Worm (Caenorhabditis elegans) whole organism, L4 larva: Measurements from ENCODE around the gene rpia-1.

Experiments
- F37D6.2 ChIP-seq: sonication (generic microtip); optimal IDR thresholded peaks from 2 replicates; lab custom pipeline; 2016; ENCODE audit warnings: mild to moderate bottlenecking, missing genetic modification characterization, missing compliant biosample characterization
- F49E8.2 ChIP-seq: sonication (generic microtip); optimal IDR thresholded peaks from 2 replicates; lab custom pipeline; 2016; ENCODE audit warnings: missing compliant biosample characterization, mild to moderate bottlenecking, missing genetic modification characterization, borderline replicate concordance
- Y48G9A.11 ChIP-seq: fragments of 200-800 bp; sonication (Bioruptor generic); IDR thresholded peaks from 2 replicates; pipeline ENCODE4 v1.3.6; 2022; ENCODE audit warnings: missing genetic modification reagents, missing genetic modification characterization, missing compliant biosample characterization
- aha-1 ChIP-seq: fragments of 150-350 bp; peaks from one replicate; lab custom pipeline; 2014; ENCODE audit warnings: missing biosample characterization, missing genetic modification characterization
- aly-2 ChIP-seq: sonication (generic microtip); optimal IDR thresholded peaks from 2 replicates; lab custom pipeline; 2018; ENCODE audit warnings: missing biosample characterization, missing genetic modification characterization
- ceh-32 ChIP-seq: sonication (generic microtip); optimal IDR thresholded peaks from 2 replicates; lab custom pipeline; 2016; ENCODE audit warnings: mild to moderate bottlenecking, missing genetic modification characterization, missing compliant biosample characterization; ENCODE audit not compliant: poor library complexity
- ceh-44 ChIP-seq: fragments of 200-800 bp; sonication (Bioruptor generic); IDR thresholded peaks from 2 replicates; pipeline ENCODE4 v1.3.6; 2022; ENCODE audit warnings: missing genetic modification reagents, missing genetic modification characterization, missing compliant biosample characterization
- ces-1 ChIP-seq: fragments of 150-350 bp; sonication (generic microtip); optimal IDR thresholded peaks from 4 replicates; lab custom pipeline; 2014; ENCODE audit warnings: missing biosample characterization, missing genetic modification reagents, missing genetic modification characterization
- daf-12 ChIP-seq: fragments of 150-350 bp; optimal IDR thresholded peaks from 2 replicates; lab custom pipeline; 2014; ENCODE audit warnings: missing biosample characterization, missing genetic modification reagents, missing genetic modification characterization
- daf-16 ChIP-seq, 3 experiments: sonication (generic microtip); optimal IDR thresholded peaks; 2 replicates each; lab custom pipeline; 2016 to 2017; ENCODE audit warnings: missing genetic modification characterization in 3 of 3, missing genetic modification reagents in 3 of 3, mild to moderate bottlenecking in 2 of 3, missing compliant biosample characterization in 2 of 3, missing biosample characterization in 1 of 3, moderate library complexity in 1 of 3
- daf-19 ChIP-seq: fragments of 200-800 bp; sonication (Bioruptor generic); conservative IDR thresholded peaks from 2 replicates; pipeline ENCODE4 v1.3.6; 2022; ENCODE audit warnings: missing genetic modification characterization, missing compliant biosample characterization
- dmd-6 ChIP-seq: fragments of 200-800 bp; sonication (Bioruptor generic); IDR thresholded peaks from 2 replicates; pipeline ENCODE4 v1.3.6; 2022; ENCODE audit warnings: missing genetic modification reagents, missing genetic modification characterization, missing compliant biosample characterization
- dmd-8 ChIP-seq: fragments of 200-800 bp; sonication (Bioruptor generic); IDR thresholded peaks from 2 replicates; pipeline ENCODE4 v1.3.6; 2022; ENCODE audit warnings: missing genetic modification characterization, missing compliant biosample characterization
- dmd-9 ChIP-seq: fragments of 200-800 bp; sonication (Bioruptor generic); IDR thresholded peaks from 2 replicates; pipeline ENCODE4 v1.3.6; 2022; ENCODE audit warnings: missing genetic modification reagents, missing genetic modification characterization, missing compliant biosample characterization
- duxl-1 ChIP-seq: sonication (generic microtip); optimal IDR thresholded peaks from 2 replicates; lab custom pipeline; 2016; ENCODE audit warnings: mild to moderate bottlenecking, missing genetic modification characterization, moderate library complexity, missing compliant biosample characterization; ENCODE audit not compliant: poor library complexity
- egl-27 ChIP-seq: sonication (generic microtip); optimal IDR thresholded peaks from 3 replicates; lab custom pipeline; 2017; ENCODE audit warnings: missing biosample characterization, missing genetic modification reagents, missing genetic modification characterization
- egl-43 ChIP-seq: fragments of 200-800 bp; sonication (Bioruptor generic); IDR thresholded peaks from 2 replicates; pipeline ENCODE4 v1.3.6; 2022; ENCODE audit warnings: missing genetic modification reagents, missing genetic modification characterization, missing compliant biosample characterization
- fkh-10 ChIP-seq: fragments of 150-350 bp; optimal IDR thresholded peaks from 2 replicates; lab custom pipeline; 2014; ENCODE audit warnings: missing biosample characterization, missing genetic modification reagents, missing genetic modification characterization
- hmg-1.1 ChIP-seq: fragments of 200-800 bp; sonication (Bioruptor generic); IDR thresholded peaks from 2 replicates; pipeline ENCODE4 v1.3.6; 2022; ENCODE audit warnings: missing genetic modification reagents, missing genetic modification characterization, missing compliant biosample characterization
- lin-1 ChIP-seq: fragments of 200-800 bp; sonication (Bioruptor generic); IDR thresholded peaks from 2 replicates; pipeline ENCODE4 v1.3.6; 2022; ENCODE audit warnings: missing genetic modification reagents, missing genetic modification characterization, missing compliant biosample characterization
- lin-13 ChIP-seq: fragments of 150-350 bp; optimal IDR thresholded peaks from 2 replicates; lab custom pipeline; 2014; ENCODE audit warnings: missing biosample characterization, missing genetic modification reagents, missing genetic modification characterization
- lin-39 ChIP-seq: fragments of 150-350 bp; optimal IDR thresholded peaks from 2 replicates; lab custom pipeline; 2014; ENCODE audit warnings: missing biosample characterization, missing genetic modification reagents, missing genetic modification characterization
- lsy-2 ChIP-seq, 2 experiments: fragments of 150-350 bp in 1 of 2; sonication (generic microtip) in 1 of 2; optimal IDR thresholded peaks; 2 replicates each; lab custom pipeline; 2014 to 2017; ENCODE audit warnings: missing biosample characterization in 2 of 2, missing genetic modification characterization in 2 of 2
- madf-5 ChIP-seq, 2 experiments: fragments of 200-800 bp; sonication (Bioruptor generic); IDR thresholded peaks; 2 replicates each; pipeline ENCODE4 v1.3.6; 2022; ENCODE audit warnings: missing compliant biosample characterization in 2 of 2, missing genetic modification characterization in 2 of 2
- madf-9 ChIP-seq: fragments of 200-800 bp; sonication (Bioruptor generic); conservative IDR thresholded peaks from 2 replicates; pipeline ENCODE4 v1.3.6; 2022; ENCODE audit warnings: missing genetic modification reagents, missing genetic modification characterization, missing compliant biosample characterization
- mep-1 ChIP-seq: fragments of 150-350 bp; sonication (generic microtip); optimal IDR thresholded peaks from 3 replicates; lab custom pipeline; 2014; ENCODE audit warnings: missing biosample characterization, missing genetic modification characterization
- mes-2 ChIP-seq: sonication (generic microtip); optimal IDR thresholded peaks from 2 replicates; lab custom pipeline; 2016; ENCODE audit warnings: missing genotype, mild to moderate bottlenecking, missing genetic modification characterization, missing compliant biosample characterization; ENCODE audit not compliant: poor library complexity, severe bottlenecking
- mxl-3 ChIP-seq: fragments of 200-800 bp; sonication (Bioruptor generic); optimal IDR thresholded peaks from 2 replicates; lab custom pipeline; 2018; ENCODE audit warnings: mild to moderate bottlenecking, missing genetic modification characterization, missing compliant biosample characterization
- nhr-11 ChIP-seq: fragments of 150-350 bp; optimal IDR thresholded peaks from 2 replicates; lab custom pipeline; 2014; ENCODE audit warnings: missing biosample characterization, missing genetic modification characterization
- nhr-237 ChIP-seq: sonication (generic microtip); optimal IDR thresholded peaks from 2 replicates; lab custom pipeline; 2017; ENCODE audit warnings: missing biosample characterization, missing genetic modification characterization
- nhr-41 ChIP-seq: fragments of 200-800 bp; sonication (Bioruptor generic); IDR thresholded peaks from 2 replicates; pipeline ENCODE4 v1.3.6; 2022; ENCODE audit warnings: missing genetic modification reagents, missing genetic modification characterization, missing compliant biosample characterization
- nhr-48 ChIP-seq: sonication (generic microtip); optimal IDR thresholded peaks from 2 replicates; lab custom pipeline; 2016; ENCODE audit warnings: mild to moderate bottlenecking, missing genetic modification characterization, missing compliant biosample characterization
- nhr-77 ChIP-seq: fragments of 150-350 bp; optimal IDR thresholded peaks from 2 replicates; lab custom pipeline; 2014; ENCODE audit warnings: missing biosample characterization, missing genetic modification characterization
- pha-4 ChIP-seq, 2 experiments: fragments of 150-350 bp in 1 of 2; fragments of 200-800 bp in 1 of 2; sonication (Bioruptor generic) in 1 of 2; IDR thresholded peaks in 1 of 2; optimal IDR thresholded peaks in 1 of 2; 2 replicates each; pipeline versions ENCODE4 v1.3.6 to Lab custom; 2014 to 2022; ENCODE audit warnings: missing genetic modification characterization in 2 of 2, missing genetic modification reagents in 2 of 2, missing biosample characterization in 1 of 2, missing compliant biosample characterization in 1 of 2
- skn-1 ChIP-seq: fragments of 150-350 bp; optimal IDR thresholded peaks from 2 replicates; lab custom pipeline; 2014; ENCODE audit warnings: missing biosample characterization, missing genetic modification characterization
- snpc-1.2 ChIP-seq: fragments of 200-800 bp; sonication (Bioruptor generic); IDR thresholded peaks from 2 replicates; pipeline ENCODE4 v1.3.6; 2022; ENCODE audit warnings: missing genetic modification reagents, missing genetic modification characterization, missing compliant biosample characterization
- spr-3 ChIP-seq: fragments of 200-800 bp; sonication (Bioruptor generic); optimal IDR thresholded peaks from 2 replicates; lab custom pipeline; 2018; ENCODE audit warnings: mild to moderate bottlenecking, missing genetic modification characterization, missing compliant biosample characterization
- unc-130 ChIP-seq: sonication (generic microtip); optimal IDR thresholded peaks from 2 replicates; lab custom pipeline; 2016; ENCODE audit warnings: missing genetic modification reagents, missing genetic modification characterization, missing compliant biosample characterization
- unc-39 ChIP-seq: sonication (generic microtip); optimal IDR thresholded peaks from 2 replicates; lab custom pipeline; 2017; ENCODE audit warnings: missing biosample characterization, missing genetic modification characterization
- unc-62 ChIP-seq, 3 experiments: fragments of 150-350 bp in 1 of 3; sonication (generic microtip); optimal IDR thresholded peaks in 2 of 3; peaks in 1 of 3; 1 replicate in 1 of 3; 2 replicates in 2 of 3; lab custom pipeline; 2014 to 2017; ENCODE audit warnings: missing biosample characterization in 3 of 3, missing genetic modification characterization in 3 of 3, missing genetic modification reagents in 3 of 3, missing genotype in 1 of 3
- ztf-7 ChIP-seq: fragments of 150-350 bp; optimal IDR thresholded peaks from 2 replicates; lab custom pipeline; 2014; ENCODE audit warnings: missing biosample characterization, missing genetic modification characterization

rpia-1 gene

ce11 chrIII:7111793-7112192, 11.1 kb upstream of the rpia-1 start, which contains the start of gene B0280.7:
TSS of gene B0280.7 (minus strand) at chrIII:7111893.
- TF ChIP-seq unc-39 (tag; lab: Kevin White, UChicago): no peak
- TF ChIP-seq pha-4 (GFP tag; IDR thresholded peaks at IDR 0.05; lab: Robert Waterston, UW): no peak
- no peak for TF ChIP-seq pha-4 (tag; optimal IDR thresholded peaks at IDR 0.05; lab: Kevin White, UChicago)
- no peak for TF ChIP-seq spr-3
- no peak for TF ChIP-seq lin-39 (tag; lab: Kevin White, UChicago)
- no peak for TF ChIP-seq nhr-237 (tag; lab: Kevin White, UChicago)
- TF ChIP-seq ceh-32 (tag; lab: Kevin White, UChicago): no peak
- no peak for TF ChIP-seq aly-2 (tag; lab: Kevin White, UChicago)
- TF ChIP-seq F37D6.2 (tag; lab: Kevin White, UChicago): no peak
- no peak for TF ChIP-seq duxl-1 (tag; lab: Kevin White, UChicago)
- no peak for TF ChIP-seq madf-5 (GFP tag; IDR thresholded peaks at IDR 0.05; lab: Robert Waterston, UW)
- no peak for TF ChIP-seq dmd-9 (GFP tag; lab: Robert Waterston, UW)
- TF ChIP-seq nhr-77 (tag; lab: Kevin White, UChicago): no peak
- TF ChIP-seq daf-12 (tag; lab: Kevin White, UChicago): no peak
- no peak for TF ChIP-seq dmd-8
- no peak for TF ChIP-seq lin-13 (GFP tag; lab: Kevin White, UChicago)
- no peak for TF ChIP-seq nhr-48 (tag; lab: Kevin White, UChicago)

- TF ChIP-seq unc-62 (GFP tag; optimal IDR thresholded peaks at IDR 0.05 in 1 of 2; lab: Kevin White, UChicago) (peak in 1 of 2 experiments; percentile 91), unc-62 (tag; optimal IDR thresholded peaks at IDR 0.05; lab: Kevin White, UChicago) (no peak), dmd-8 (no peak)
Observed at ce11 chrIII:7112285-7112684, 10.6 kb upstream of the rpia-1 start.

- TF ChIP-seq skn-1 (tag; lab: Kevin White, UChicago) (no peak), egl-43 (GFP tag; lab: Robert Waterston, UW) (0 out of 2 replicates have a peak, but pooled peaks have one; percentile 45), nhr-11 (tag; lab: Kevin White, UChicago) (peak; percentile 34), aly-2 (tag; lab: Kevin White, UChicago) (no peak), nhr-48 (tag; lab: Kevin White, UChicago) (no peak), daf-16 (GFP tag; optimal IDR thresholded peaks at IDR 0.05; lab: Kevin White, UChicago) (no peak), daf-16 (tag; optimal IDR thresholded peaks at IDR 0.05; lab: Kevin White, UChicago) (no peak), ces-1 (peak; percentile 7), daf-19 (no peak), lsy-2 (tag; optimal IDR thresholded peaks at IDR 0.05; lab: Kevin White, UChicago) (peak in 1 of 2 experiments; percentile 44)
Observed at ce11 chrIII:7114952-7115488, 7.9 kb upstream of the rpia-1 start, which contains the start of gene nhr-10. TSS of gene nhr-10 (minus strand) at chrIII:7115438.

ce11 chrIII:7116615-7117252, 6.2 kb upstream of the rpia-1 start:
- no peak for TF ChIP-seq unc-130 (GFP tag; lab: Kevin White, UChicago)
- TF ChIP-seq daf-19: no peak
- TF ChIP-seq aha-1 (tag; lab: Kevin White, UChicago): peak; percentile 91
- TF ChIP-seq nhr-41 (GFP tag; lab: Robert Waterston, UW): no peak
- peak; percentile 61 for TF ChIP-seq hmg-1.1 (GFP tag; lab: Robert Waterston, UW)
- no peak for TF ChIP-seq daf-16 (GFP tag; optimal IDR thresholded peaks at IDR 0.05; lab: Kevin White, UChicago)
- peak; percentile 67 for TF ChIP-seq daf-16 (tag; optimal IDR thresholded peaks at IDR 0.05; lab: Kevin White, UChicago)
- TF ChIP-seq F49E8.2 (tag; lab: Kevin White, UChicago): no peak
- peak; percentile 31 for TF ChIP-seq nhr-77 (tag; lab: Kevin White, UChicago)
- TF ChIP-seq dmd-6: peak; percentile 77
- TF ChIP-seq lin-1 (GFP tag; lab: Robert Waterston, UW): 0 out of 2 replicates have a peak, but pooled peaks have one; percentile 26
- peak; percentile 79 for TF ChIP-seq mep-1 (tag; lab: Kevin White, UChicago)
- TF ChIP-seq snpc-1.2: no peak
- no peak for TF ChIP-seq dmd-8
- TF ChIP-seq mxl-3 (GFP tag; lab: Kevin White, UChicago): peak; percentile 74
- TF ChIP-seq madf-9 (GFP tag; lab: Robert Waterston, UW): no peak
- peak; percentile 33 for TF ChIP-seq nhr-48 (tag; lab: Kevin White, UChicago)
- TF ChIP-seq fkh-10 (GFP tag; lab: Kevin White, UChicago): no peak
- no peak for TF ChIP-seq ceh-44 (GFP tag; lab: Robert Waterston, UW)
- TF ChIP-seq pha-4 (GFP tag; IDR thresholded peaks at IDR 0.05; lab: Robert Waterston, UW): no peak
- TF ChIP-seq pha-4 (tag; optimal IDR thresholded peaks at IDR 0.05; lab: Kevin White, UChicago): no peak
- no peak for TF ChIP-seq Y48G9A.11 (GFP tag; lab: Robert Waterston, UW)
- peak; percentile 16 for TF ChIP-seq ztf-7 (tag; lab: Kevin White, UChicago)
- TF ChIP-seq egl-27 (tag; lab: Kevin White, UChicago): no peak
- TF ChIP-seq mes-2 (tag; lab: Kevin White, UChicago): peak; percentile 52
